Worm (Caenorhabditis elegans) whole organism, L4/young adult: ENCODE data around the gene cka-1.
"Not testable (repeated sequence)": the region's sequence is repeated elsewhere in the genome, so short reads cannot be mapped to it uniquely, and the experiment has no call there.

Experiments used
- W03F9.2 ChIP-seq: fragments of 150-350 bp; optimal IDR thresholded peaks from 2 replicates; lab custom pipeline; 2014; ENCODE audit warnings: missing biosample characterization, missing genetic modification characterization
- dao-5 ChIP-seq: sonication (generic microtip); optimal IDR thresholded peaks from 2 replicates; lab custom pipeline; 2016; ENCODE audit warnings: missing genotype, missing genetic modification characterization, moderate library complexity, missing compliant biosample characterization
- him-1 ChIP-seq: sonication (generic microtip); optimal IDR thresholded peaks from 2 replicates; lab custom pipeline; 2016; ENCODE audit warnings: missing genotype, missing genetic modification reagents, missing genetic modification characterization, missing compliant biosample characterization

Gene cka-1

DNA sequence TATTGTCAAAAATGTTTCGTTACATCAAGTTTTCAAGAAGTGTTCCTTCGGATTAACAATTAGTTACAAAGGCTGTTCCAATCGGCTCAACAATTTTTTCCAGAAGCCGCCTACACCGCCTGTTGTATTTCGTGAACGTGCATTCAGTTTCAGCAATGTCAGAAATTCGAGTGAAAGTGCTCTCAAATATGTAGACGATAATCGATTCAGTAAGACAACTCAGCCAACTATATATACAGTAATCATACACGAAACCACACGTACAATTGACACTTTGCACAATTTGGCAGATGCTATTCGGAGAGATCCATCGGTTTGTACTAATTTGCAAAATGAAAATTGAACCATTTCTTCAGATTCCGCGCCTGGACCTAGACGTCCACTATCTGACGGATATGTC lies 40.9 kb downstream of the cka-1 start:
- no peak for TF ChIP-seq him-1
- TF ChIP-seq dao-5 (tag; lab: Kevin White, UChicago): no peak
- TF ChIP-seq W03F9.2 (tag; lab: Kevin White, UChicago): no peak

DNA sequence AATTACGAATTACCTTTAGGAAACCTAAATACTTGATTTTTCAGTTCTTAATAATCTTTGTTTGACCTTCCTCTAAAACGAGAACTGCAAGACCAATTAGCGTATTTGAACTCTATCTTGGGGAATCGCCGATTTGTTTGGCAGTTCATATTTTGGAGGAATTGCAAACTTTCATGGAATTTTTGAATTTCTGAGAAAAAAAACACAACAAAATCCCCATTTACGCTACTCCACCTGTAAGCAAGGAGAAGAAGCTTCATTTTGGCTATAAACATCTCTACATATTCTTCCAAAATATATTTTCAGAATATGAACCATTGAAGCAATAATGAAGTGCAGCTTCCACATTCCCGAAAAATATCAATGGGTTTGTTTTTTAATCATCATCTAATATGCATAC lies 44.5 kb downstream of the cka-1 start, which contains the start of gene twk-9:
twk-9 (plus strand) TSS at position 301 of the 400 bp plus-strand sequence.
- TF ChIP-seq W03F9.2 (tag; lab: Kevin White, UChicago) (no peak), dao-5 (tag; lab: Kevin White, UChicago) (no peak)

DNA sequence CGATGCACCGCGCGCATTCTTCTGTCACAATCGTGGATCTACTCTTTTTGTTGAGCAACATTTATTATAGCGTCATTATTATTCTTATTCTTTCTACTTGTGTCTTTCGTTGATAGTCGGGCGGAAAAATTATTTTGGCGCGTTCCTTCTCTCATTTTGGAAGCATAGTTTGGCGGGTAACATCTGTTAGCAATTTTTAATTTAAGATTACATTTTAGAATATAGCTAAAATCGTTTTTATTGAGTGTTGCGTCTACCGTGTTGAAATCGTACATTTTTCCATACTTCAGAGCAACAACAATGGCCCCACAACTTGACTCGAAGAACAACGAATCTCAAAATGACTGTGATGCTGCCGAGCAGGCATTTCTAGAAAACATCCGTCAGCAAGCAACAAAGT lies 46.8 kb downstream of the cka-1 start, which contains the start of gene sdz-36:
sdz-36 (plus strand) TSS at position 301 of the 400 bp plus-strand sequence.
- TF ChIP-seq dao-5 (tag; lab: Kevin White, UChicago) (no peak), him-1 (no peak), W03F9.2 (tag; lab: Kevin White, UChicago) (no peak)

DNA sequence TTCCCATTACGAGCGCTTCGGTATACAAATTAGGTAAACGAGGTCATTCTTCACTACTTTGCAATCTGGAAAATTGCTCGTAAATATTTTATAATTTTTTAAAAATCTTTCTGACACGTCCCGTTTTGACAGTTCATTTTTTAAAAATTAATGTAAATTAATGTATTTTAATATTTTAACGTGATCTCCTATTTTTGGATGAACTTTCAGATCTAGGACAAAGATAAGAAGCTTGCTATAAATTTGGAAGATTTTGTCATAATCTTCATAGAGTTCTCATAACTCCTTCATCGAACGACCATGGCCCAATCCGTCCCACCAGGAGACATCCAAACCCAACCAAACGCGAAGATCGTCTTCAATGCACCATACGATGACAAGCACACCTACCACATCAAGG lies 48.7 kb downstream of the cka-1 start, which contains the start of gene msp-76:
msp-76 (plus strand) TSS at position 301 of the 400 bp plus-strand sequence.
- TF ChIP-seq W03F9.2 (tag; lab: Kevin White, UChicago); dao-5 (tag; lab: Kevin White, UChicago); him-1: not testable (repeated sequence)

ce11 chrIV:9683433-9683832 lies 54.0 kb downstream of the cka-1 start, which contains the start of the genes htas-1 and ZK1251.3:
Gene htas-1, minus strand, starts transcription at chrIV:9683533.
Gene ZK1251.3, plus strand, starts transcription at chrIV:9683658.
- TF ChIP-seq dao-5 (tag; lab: Kevin White, UChicago) (no peak), W03F9.2 (tag; lab: Kevin White, UChicago) (no peak), him-1 (no peak)

- TF ChIP-seq him-1: no peak
Measured at ce11 chrIV:9682514-9682913, 54.9 kb downstream of the cka-1 start, which contains the start of gene ins-7. Gene ins-7, minus strand, starts transcription at chrIV:9682845.
